Fruit fly (Drosophila melanogaster) whole organism, embryonic: ENCODE results near the gene CG8176.

Source experiments
- Adf1 ChIP-seq: fragments of 200-800 bp; sonication (Bioruptor generic); IDR thresholded peaks from 2 replicates; pipeline ENCODE4 v1.3.6; 2022; ENCODE audit warnings: missing biosample characterization, missing genetic modification characterization
- Atf3 ChIP-seq: fragments of 200-800 bp; sonication (Bioruptor generic); optimal IDR thresholded peaks from 3 replicates; lab custom pipeline; 2016; ENCODE audit warnings: missing biosample characterization, missing genetic modification characterization
- CG10654 ChIP-seq: fragments of 200-800 bp; sonication (Bioruptor generic); optimal IDR thresholded peaks from 2 replicates; lab custom pipeline; 2016; ENCODE audit warnings: missing biosample characterization, missing genetic modification characterization
- CG11093 ChIP-seq: fragments of 200-800 bp; sonication (Bioruptor generic); IDR thresholded peaks from 3 replicates; pipeline ENCODE4 v1.3.6; 2022; ENCODE audit warnings: missing biosample characterization, missing genetic modification characterization
- CG12659 ChIP-seq: fragments of 200-800 bp; sonication (Bioruptor generic); optimal IDR thresholded peaks from 3 replicates; lab custom pipeline; 2017; ENCODE audit warnings: mild to moderate bottlenecking, missing biosample characterization, missing genetic modification reagents, missing genetic modification characterization
- CG14441 ChIP-seq: fragments of 200-800 bp; sonication (Bioruptor generic); IDR thresholded peaks from 2 replicates; pipeline ENCODE4 v1.3.6; 2022; ENCODE audit warnings: missing biosample characterization, missing genetic modification characterization
- CG16815 ChIP-seq: fragments of 200-800 bp; sonication (Bioruptor generic); optimal IDR thresholded peaks from 3 replicates; lab custom pipeline; 2017; ENCODE audit warnings: missing biosample characterization, mild to moderate bottlenecking, missing genetic modification characterization
- CG17359 ChIP-seq: fragments of 200-800 bp; sonication (Bioruptor generic); optimal IDR thresholded peaks from 3 replicates; lab custom pipeline; 2018; ENCODE audit warnings: missing biosample characterization, mild to moderate bottlenecking, missing genetic modification characterization, moderate library complexity
- CG17612 ChIP-seq: fragments of 200-800 bp; sonication (Bioruptor generic); IDR thresholded peaks from 2 replicates; pipeline ENCODE4 v1.3.6; 2022; ENCODE audit warnings: missing biosample characterization, missing genetic modification characterization
- CG17802 ChIP-seq: fragments of 200-800 bp; sonication (Bioruptor generic); optimal IDR thresholded peaks from 2 replicates; lab custom pipeline; 2018; ENCODE audit warnings: missing biosample characterization, mild to moderate bottlenecking, missing genetic modification characterization, moderate library complexity
- CG18011 ChIP-seq: fragments of 200-800 bp; sonication (Bioruptor generic); optimal IDR thresholded peaks from 2 replicates; lab custom pipeline; 2017; ENCODE audit warnings: missing biosample characterization, missing genetic modification characterization, mild to moderate bottlenecking, moderate library complexity, missing genotype
- CG2202 ChIP-seq: fragments of 200-800 bp; sonication (Bioruptor generic); optimal IDR thresholded peaks from 2 replicates; lab custom pipeline; 2018; ENCODE audit warnings: missing biosample characterization, mild to moderate bottlenecking, missing genetic modification characterization
- CG30020 ChIP-seq: fragments of 200-800 bp; optimal IDR thresholded peaks from 2 replicates; lab custom pipeline; 2019; ENCODE audit warnings: missing biosample characterization, mild to moderate bottlenecking, missing genetic modification characterization, moderate library complexity
- CG32767 ChIP-seq: fragments of 200-800 bp; sonication (Bioruptor generic); IDR thresholded peaks from 2 replicates; pipeline ENCODE4 v1.3.6; 2022; ENCODE audit warnings: missing biosample characterization, missing genetic modification characterization
- CG34376 ChIP-seq: fragments of 200-800 bp; sonication (Bioruptor generic); optimal IDR thresholded peaks from 2 replicates; lab custom pipeline; 2018; ENCODE audit warnings: missing biosample characterization, mild to moderate bottlenecking, missing genetic modification characterization
- CG42726 ChIP-seq: fragments of 200-800 bp; sonication (Bioruptor generic); IDR thresholded peaks from 2 replicates; pipeline ENCODE4 v1.3.6; 2022; ENCODE audit warnings: missing biosample characterization, missing genetic modification characterization; ENCODE audit not compliant: partially characterized antibody
- CG4360 ChIP-seq: fragments of 200-800 bp; sonication (Bioruptor generic); IDR thresholded peaks from 2 replicates; pipeline ENCODE4 v1.3.6; 2022; ENCODE audit warnings: missing biosample characterization, missing genetic modification characterization
- CG4730 ChIP-seq: fragments of 200-800 bp; sonication (Bioruptor generic); IDR thresholded peaks from 2 replicates; pipeline ENCODE4 v1.3.6; 2022; ENCODE audit warnings: missing biosample characterization, missing genetic modification characterization
- CG6791 ChIP-seq: fragments of 200-800 bp; sonication (Bioruptor generic); IDR thresholded peaks from 3 replicates; pipeline ENCODE4 v1.3.6; 2022; ENCODE audit warnings: missing biosample characterization, missing genetic modification characterization; ENCODE audit not compliant: partially characterized antibody
- CG7271 ChIP-seq: fragments of 200-800 bp; sonication (Bioruptor generic); optimal IDR thresholded peaks from 2 replicates; lab custom pipeline; 2018; ENCODE audit warnings: missing biosample characterization, mild to moderate bottlenecking, missing genetic modification characterization, moderate library complexity
- CG7357 ChIP-seq: fragments of 200-800 bp; sonication (Bioruptor generic); IDR thresholded peaks from 3 replicates; pipeline ENCODE4 v1.3.6; 2022; ENCODE audit warnings: missing biosample characterization, missing genetic modification characterization
- CG7372 ChIP-seq: fragments of 200-800 bp; sonication (Bioruptor generic); IDR thresholded peaks from 2 replicates; pipeline ENCODE4 v1.3.6; 2022; ENCODE audit warnings: missing biosample characterization, missing genetic modification characterization
- CG7786 ChIP-seq: fragments of 200-800 bp; sonication (Bioruptor generic); optimal IDR thresholded peaks from 2 replicates; lab custom pipeline; 2016; ENCODE audit warnings: missing biosample characterization, missing genetic modification characterization
- CG7928 ChIP-seq: fragments of 200-800 bp; sonication (Bioruptor generic); optimal IDR thresholded peaks from 2 replicates; lab custom pipeline; 2017; ENCODE audit warnings: missing biosample characterization, mild to moderate bottlenecking, missing genetic modification characterization
- CG8944 ChIP-seq: fragments of 200-800 bp; sonication (Bioruptor generic); optimal IDR thresholded peaks from 3 replicates; lab custom pipeline; 2016; ENCODE audit warnings: missing biosample characterization, missing genetic modification characterization
- CG9437 ChIP-seq: fragments of 200-800 bp; sonication (Bioruptor generic); optimal IDR thresholded peaks from 2 replicates; lab custom pipeline; 2018; ENCODE audit warnings: missing biosample characterization, mild to moderate bottlenecking, missing genetic modification characterization
- Dbx ChIP-seq: fragments of 200-800 bp; sonication (Bioruptor generic); IDR thresholded peaks from 3 replicates; pipeline ENCODE4 v1.3.6; 2022; ENCODE audit warnings: missing biosample characterization, missing genetic modification characterization
- ERR ChIP-seq: fragments of 200-800 bp; sonication (Bioruptor generic); optimal IDR thresholded peaks from 2 replicates; lab custom pipeline; 2016; ENCODE audit warnings: missing biosample characterization, missing genetic modification characterization
- Ets97D ChIP-seq: fragments of 200-800 bp; sonication (Bioruptor generic); optimal IDR thresholded peaks from 3 replicates; lab custom pipeline; 2016; ENCODE audit warnings: missing biosample characterization, missing genetic modification characterization
- H15 ChIP-seq: fragments of 200-800 bp; sonication (Bioruptor generic); IDR thresholded peaks from 3 replicates; pipeline ENCODE4 v1.3.6; 2022; ENCODE audit warnings: missing biosample characterization, missing genetic modification characterization
- HLH4C ChIP-seq: fragments of 200-800 bp; sonication (Bioruptor generic); IDR thresholded peaks from 3 replicates; pipeline ENCODE4 v1.3.6; 2022; ENCODE audit warnings: missing biosample characterization, missing genetic modification characterization; ENCODE audit not compliant: partially characterized antibody
- Hr78 ChIP-seq, 2 experiments: fragments of 200-800 bp in 1 of 2; fragments of >200 bp in 1 of 2; sonication (Bioruptor generic) in 1 of 2; optimal IDR thresholded peaks; 2 replicates each; lab custom pipeline; 2017 to 2019; ENCODE audit warnings: missing biosample characterization in 2 of 2, missing genetic modification characterization in 2 of 2, mild to moderate bottlenecking in 1 of 2, moderate library complexity in 1 of 2
- Nf-YC ChIP-seq: fragments of 200-800 bp; optimal IDR thresholded peaks from 3 replicates; lab custom pipeline; 2019; ENCODE audit warnings: missing biosample characterization, mild to moderate bottlenecking, missing genetic modification characterization, moderate library complexity
- Trl ChIP-seq, 3 experiments: fragments of >200 bp in 2 of 3; fragments of 200-800 bp in 1 of 3; sonication (Bioruptor generic) in 1 of 3; optimal IDR thresholded peaks; 2 replicates in 1 of 3; 3 replicates in 2 of 3; lab custom pipeline; 2016 to 2017; ENCODE audit warnings: missing biosample characterization in 1 of 3, missing genetic modification characterization in 1 of 3
- Usf ChIP-seq: fragments of 200-800 bp; sonication (Bioruptor generic); optimal IDR thresholded peaks from 2 replicates; lab custom pipeline; 2017; ENCODE audit warnings: missing genotype, missing biosample characterization, missing genetic modification characterization
- ash1 ChIP-seq: fragments of 200-800 bp; sonication (Bioruptor generic); optimal IDR thresholded peaks from 2 replicates; lab custom pipeline; 2018; ENCODE audit warnings: missing biosample characterization, mild to moderate bottlenecking, missing genetic modification characterization
- cato ChIP-seq: fragments of 200-800 bp; sonication (Bioruptor generic); optimal IDR thresholded peaks from 2 replicates; lab custom pipeline; 2016; ENCODE audit warnings: missing biosample characterization, missing genetic modification characterization, borderline replicate concordance
- crp ChIP-seq, 2 experiments: fragments of 200-800 bp; sonication (Bioruptor generic); optimal IDR thresholded peaks; 2 replicates in 1 of 2; 3 replicates in 1 of 2; lab custom pipeline; 2017; ENCODE audit warnings: missing biosample characterization in 2 of 2, missing genetic modification characterization in 2 of 2, mild to moderate bottlenecking in 1 of 2, moderate library complexity in 1 of 2
- danr ChIP-seq: fragments of 200-800 bp; sonication (Bioruptor generic); IDR thresholded peaks from 2 replicates; pipeline ENCODE4 v1.3.6; 2022; ENCODE audit warnings: missing biosample characterization, missing genetic modification characterization
- dmrt11E ChIP-seq: fragments of 200-800 bp; sonication (Bioruptor generic); optimal IDR thresholded peaks from 3 replicates; lab custom pipeline; 2018; ENCODE audit warnings: missing biosample characterization, mild to moderate bottlenecking, missing genetic modification characterization, moderate library complexity
- gcm ChIP-seq: fragments of 200-800 bp; sonication (Bioruptor generic); optimal IDR thresholded peaks from 2 replicates; lab custom pipeline; 2019; ENCODE audit warnings: missing biosample characterization, mild to moderate bottlenecking, missing genetic modification characterization, moderate library complexity
- grn ChIP-seq: fragments of 200-800 bp; sonication (Bioruptor generic); optimal IDR thresholded peaks from 3 replicates; lab custom pipeline; 2017; ENCODE audit warnings: missing biosample characterization, missing genetic modification characterization
- h ChIP-seq: fragments of >200 bp; optimal IDR thresholded peaks from 2 replicates; lab custom pipeline; 2017
- lilli ChIP-seq: fragments of 200-800 bp; sonication (Bioruptor generic); optimal IDR thresholded peaks from 3 replicates; lab custom pipeline; 2016; ENCODE audit warnings: missing biosample characterization, missing genetic modification characterization
- onecut ChIP-seq: fragments of 200-800 bp; sonication (Bioruptor generic); IDR thresholded peaks from 2 replicates; pipeline ENCODE4 v1.3.6; 2022; ENCODE audit warnings: missing biosample characterization, missing genetic modification characterization
- pan ChIP-seq, 4 experiments: fragments of >200 bp in 3 of 4; fragments of 200-800 bp in 1 of 4; sonication (Bioruptor generic) in 1 of 4; optimal IDR thresholded peaks in 3 of 4; IDR thresholded peaks in 1 of 4; 2 replicates each; pipeline versions ENCODE4 v1.3.6 to Lab custom; 2017 to 2022; ENCODE audit warnings: missing biosample characterization in 2 of 4, missing genetic modification characterization in 2 of 4, mixed read lengths in 1 of 4
- pb ChIP-seq: fragments of 200-800 bp; sonication (Bioruptor generic); optimal IDR thresholded peaks from 3 replicates; lab custom pipeline; 2016; ENCODE audit warnings: missing biosample characterization, missing genetic modification characterization
- pho ChIP-seq: fragments of 200-800 bp; sonication (Bioruptor generic); optimal IDR thresholded peaks from 2 replicates; lab custom pipeline; 2016; ENCODE audit warnings: missing biosample characterization, missing genetic modification characterization
- trem ChIP-seq: fragments of 200-800 bp; optimal IDR thresholded peaks from 3 replicates; lab custom pipeline; 2019; ENCODE audit warnings: missing biosample characterization, mild to moderate bottlenecking, missing genetic modification characterization, moderate library complexity
- ttk ChIP-seq: fragments of 200-800 bp; sonication (Bioruptor generic); IDR thresholded peaks from 2 replicates; pipeline ENCODE4 v2.1.2; 2022; ENCODE audit warnings: missing biosample characterization, missing genetic modification characterization

CG8176 gene

DNA sequence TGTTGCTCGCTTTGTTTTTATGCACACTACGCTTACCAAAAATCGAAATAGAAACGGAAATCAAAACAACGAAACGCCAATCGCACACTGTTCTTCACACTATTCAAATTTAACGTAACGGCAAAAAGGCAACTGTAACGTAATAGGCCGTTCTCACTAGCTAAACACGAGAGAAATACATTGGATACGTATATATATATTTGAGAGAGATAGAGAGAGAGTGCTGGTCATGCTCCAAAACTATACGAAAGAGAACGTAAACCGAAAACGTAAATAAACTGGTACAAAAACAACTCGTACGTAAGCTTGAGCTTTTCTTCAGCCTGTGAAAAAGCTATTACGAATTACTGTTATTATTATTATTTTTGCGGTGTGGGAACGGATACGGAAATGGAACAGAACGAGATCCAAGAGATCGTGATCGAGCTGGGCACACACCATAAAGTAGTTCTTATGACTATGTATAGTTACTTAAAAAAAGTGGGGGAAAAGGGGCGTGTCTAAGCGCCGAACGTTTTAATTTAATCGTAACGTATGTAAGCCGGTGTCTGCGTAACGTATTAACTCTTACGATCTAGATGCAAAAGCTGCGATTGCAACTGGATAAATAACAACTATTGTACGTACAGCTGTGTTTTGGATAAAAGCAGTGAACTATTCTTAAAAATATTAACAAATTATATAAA is 27.8 kb downstream of the CG8176 start (continued):
- TF ChIP-seq Hr78 (GFP tag; optimal IDR thresholded peaks at IDR 0.05; lab: Kevin White, UChicago) = no peak
- no peak for TF ChIP-seq ERR
- TF ChIP-seq CG32767 (GFP tag; lab: Robert Waterston, UW) = no peak
- no peak for TF ChIP-seq CG2202 (tag; lab: Kevin White, UChicago)
- no peak for TF ChIP-seq CG7271
- no peak for TF ChIP-seq CG16815 (GFP tag; lab: Kevin White, UChicago)
- TF ChIP-seq Nf-YC (tag; lab: Kevin White, UChicago) = no peak
- no peak for TF ChIP-seq h
- TF ChIP-seq Usf = no peak
- peak; percentile 84 for TF ChIP-seq CG7357 (GFP tag; lab: Robert Waterston, UW)
- no peak for TF ChIP-seq grn (GFP tag; lab: Kevin White, UChicago)
- TF ChIP-seq onecut (GFP tag; lab: Robert Waterston, UW) = no peak
- no peak for TF ChIP-seq dmrt11E (tag; lab: Kevin White, UChicago)
- no peak for TF ChIP-seq cato (GFP tag; lab: Kevin White, UChicago)
- TF ChIP-seq CG17802 (tag; lab: Kevin White, UChicago) = peak; percentile 35
- no peak for TF ChIP-seq CG10654
- TF ChIP-seq CG30020 = peak; percentile 78
- TF ChIP-seq CG9437 = peak; percentile 99
- TF ChIP-seq CG4360 (GFP tag; lab: Robert Waterston, UW) = no peak
- no peak for TF ChIP-seq CG8944 (GFP tag; lab: Kevin White, UChicago)
- TF ChIP-seq Trl (optimal IDR thresholded peaks at IDR 0.05; lab: Kevin White, UChicago) = peak; percentile 59 to 81
- no peak for TF ChIP-seq Trl (GFP tag; optimal IDR thresholded peaks at IDR 0.05; lab: Kevin White, UChicago)
- TF ChIP-seq CG17612 (GFP tag; lab: Robert Waterston, UW) = no peak
- TF ChIP-seq danr (GFP tag; lab: Robert Waterston, UW) = no peak
- TF ChIP-seq CG17359 (tag; lab: Kevin White, UChicago) = no peak
- no peak for TF ChIP-seq HLH4C (GFP tag; lab: Robert Waterston, UW)
- peak; percentile 67 for TF ChIP-seq Ets97D (GFP tag; lab: Kevin White, UChicago)
- TF ChIP-seq CG7372 (GFP tag; lab: Robert Waterston, UW) = no peak
- TF ChIP-seq CG7928 (GFP tag; lab: Kevin White, UChicago) = no peak
- no peak for TF ChIP-seq CG11093 (GFP tag; lab: Robert Waterston, UW)
- peak; percentile 3 for TF ChIP-seq trem (tag; lab: Kevin White, UChicago)
- no peak for TF ChIP-seq CG18011 (GFP tag; lab: Kevin White, UChicago)
- no peak for TF ChIP-seq CG6791 (GFP tag; lab: Robert Waterston, UW)
- no peak for TF ChIP-seq CG12659
- no peak for TF ChIP-seq gcm (GFP tag; lab: Kevin White, UChicago)
- TF ChIP-seq CG4730 (GFP tag; lab: Robert Waterston, UW) = no peak
- TF ChIP-seq ash1 (GFP tag; lab: Kevin White, UChicago) = no peak
- no peak for TF ChIP-seq CG7786
- TF ChIP-seq CG42726 (GFP tag; lab: Robert Waterston, UW) = no peak
- TF ChIP-seq Dbx (GFP tag; lab: Robert Waterston, UW) = no peak
- no peak for TF ChIP-seq pb (GFP tag; lab: Kevin White, UChicago)
- TF ChIP-seq crp (GFP tag; optimal IDR thresholded peaks at IDR 0.05; lab: Kevin White, UChicago) = no peak
- no peak for TF ChIP-seq CG14441 (GFP tag; lab: Robert Waterston, UW)
- no peak for TF ChIP-seq Atf3 (GFP tag; lab: Kevin White, UChicago)
- TF ChIP-seq lilli (GFP tag; lab: Kevin White, UChicago) = no peak
- TF ChIP-seq pho (GFP tag; lab: Kevin White, UChicago) = no peak
- no peak for TF ChIP-seq H15 (GFP tag; lab: Robert Waterston, UW)
- no peak for TF ChIP-seq Adf1 (GFP tag; lab: Robert Waterston, UW)
- no peak for TF ChIP-seq ttk
- TF ChIP-seq CG34376 (GFP tag; lab: Kevin White, UChicago) = peak; percentile 6
- TF ChIP-seq pan (optimal IDR thresholded peaks at IDR 0.05; lab: Kevin White, UChicago) = no peak
- no peak for TF ChIP-seq pan (GFP tag; optimal IDR thresholded peaks at IDR 0.05 in 1 of 2, IDR thresholded peaks at IDR 0.05 in 1 of 2)
